Fruit fly (Drosophila melanogaster) whole organism, embryonic: ENCODE data around the gene Ugt35A1.

Experiments used
- Antp ChIP-seq: fragments of 200-800 bp; sonication (Bioruptor generic); optimal IDR thresholded peaks from 3 replicates; lab custom pipeline; 2016; ENCODE audit warnings: missing biosample characterization, missing genetic modification characterization
- Atf6 ChIP-seq: fragments of 200-800 bp; sonication (Bioruptor generic); IDR thresholded peaks from 2 replicates; pipeline ENCODE4 v1.3.6; 2022; ENCODE audit warnings: missing biosample characterization, missing genetic modification characterization
- B-H1 ChIP-seq: fragments of 200-800 bp; sonication (Bioruptor generic); IDR thresholded peaks from 3 replicates; pipeline ENCODE4 v1.3.6; 2022; ENCODE audit warnings: missing biosample characterization, missing genetic modification characterization
- CG10147 ChIP-seq: fragments of 200-800 bp; sonication (Bioruptor generic); optimal IDR thresholded peaks from 2 replicates; lab custom pipeline; 2019; ENCODE audit warnings: missing biosample characterization, mild to moderate bottlenecking, missing genetic modification characterization, moderate library complexity
- CG1024 ChIP-seq: fragments of 200-800 bp; sonication (Bioruptor generic); IDR thresholded peaks from 2 replicates; pipeline ENCODE4 v1.3.6; 2022; ENCODE audit warnings: missing biosample characterization, missing genetic modification characterization
- CG10366 ChIP-seq: fragments of 200-800 bp; sonication (Bioruptor generic); IDR thresholded peaks from 2 replicates; pipeline ENCODE4 v1.3.6; 2022; ENCODE audit warnings: missing biosample characterization, missing genetic modification characterization
- CG10979 ChIP-seq: fragments of 200-800 bp; sonication (Bioruptor generic); optimal IDR thresholded peaks from 2 replicates; lab custom pipeline; 2018; ENCODE audit warnings: missing biosample characterization, mild to moderate bottlenecking, missing genetic modification characterization, moderate library complexity
- CG11398 ChIP-seq: fragments of 200-800 bp; sonication (Bioruptor generic); optimal IDR thresholded peaks from 2 replicates; lab custom pipeline; 2016; ENCODE audit warnings: missing biosample characterization, missing genetic modification characterization
- CG12071 ChIP-seq: fragments of 200-800 bp; sonication (Bioruptor generic); optimal IDR thresholded peaks from 3 replicates; lab custom pipeline; 2018; ENCODE audit warnings: missing biosample characterization, mild to moderate bottlenecking, missing genetic modification characterization
- CG12219 ChIP-seq: fragments of 200-800 bp; sonication (Bioruptor generic); optimal IDR thresholded peaks from 3 replicates; lab custom pipeline; 2018; ENCODE audit warnings: missing biosample characterization, mild to moderate bottlenecking, missing genetic modification characterization
- CG12236 ChIP-seq: fragments of 200-800 bp; sonication (Bioruptor generic); optimal IDR thresholded peaks from 2 replicates; lab custom pipeline; 2016; ENCODE audit warnings: missing biosample characterization, missing genetic modification characterization
- CG12942 ChIP-seq: fragments of 200-800 bp; sonication (Bioruptor generic); optimal IDR thresholded peaks from 3 replicates; lab custom pipeline; 2016; ENCODE audit warnings: missing biosample characterization, missing genetic modification characterization
- CG13123 ChIP-seq: fragments of 200-800 bp; sonication (Bioruptor generic); optimal IDR thresholded peaks from 2 replicates; lab custom pipeline; 2016; ENCODE audit warnings: missing biosample characterization, missing genetic modification characterization
- CG14710 ChIP-seq: fragments of 200-800 bp; sonication (Bioruptor generic); optimal IDR thresholded peaks from 3 replicates; lab custom pipeline; 2019; ENCODE audit warnings: missing biosample characterization, mild to moderate bottlenecking, missing genetic modification characterization, moderate library complexity
- CG15073 ChIP-seq: fragments of 200-800 bp; sonication (Bioruptor generic); optimal IDR thresholded peaks from 2 replicates; lab custom pipeline; 2016; ENCODE audit warnings: missing biosample characterization, missing genetic modification characterization
- CG16779 ChIP-seq: fragments of 200-800 bp; sonication (Bioruptor generic); IDR thresholded peaks from 2 replicates; pipeline ENCODE4 v1.3.6; 2022; ENCODE audit warnings: missing biosample characterization, missing genetic modification characterization
- CG1792 ChIP-seq: fragments of 200-800 bp; sonication (Bioruptor generic); optimal IDR thresholded peaks from 2 replicates; lab custom pipeline; 2016; ENCODE audit warnings: missing biosample characterization, missing genetic modification characterization
- CG33213 ChIP-seq: fragments of 200-800 bp; sonication (Bioruptor generic); optimal IDR thresholded peaks from 3 replicates; lab custom pipeline; 2016; ENCODE audit warnings: missing biosample characterization, missing genetic modification characterization
- CG3407 ChIP-seq: fragments of 200-800 bp; sonication (Bioruptor generic); optimal IDR thresholded peaks from 2 replicates; lab custom pipeline; 2018; ENCODE audit warnings: missing biosample characterization, mild to moderate bottlenecking, missing genetic modification characterization
- CG43689 ChIP-seq: fragments of 200-800 bp; sonication (Bioruptor generic); IDR thresholded peaks from 2 replicates; pipeline ENCODE4 v1.3.6; 2022; ENCODE audit warnings: missing biosample characterization, missing genetic modification characterization
- CG7987 ChIP-seq: fragments of 200-800 bp; sonication (Bioruptor generic); optimal IDR thresholded peaks from 2 replicates; lab custom pipeline; 2018; ENCODE audit warnings: missing biosample characterization, mild to moderate bottlenecking, missing genetic modification characterization, moderate library complexity
- CG8478 ChIP-seq: fragments of >200 bp; optimal IDR thresholded peaks from 2 replicates; lab custom pipeline; 2018
- CG9437 ChIP-seq: fragments of 200-800 bp; sonication (Bioruptor generic); optimal IDR thresholded peaks from 2 replicates; lab custom pipeline; 2018; ENCODE audit warnings: missing biosample characterization, mild to moderate bottlenecking, missing genetic modification characterization
- CG9727 ChIP-seq: fragments of 200-800 bp; sonication (Bioruptor generic); optimal IDR thresholded peaks from 3 replicates; lab custom pipeline; 2017; ENCODE audit warnings: missing biosample characterization, mild to moderate bottlenecking, missing genetic modification characterization
- D19A ChIP-seq: fragments of 200-800 bp; optimal IDR thresholded peaks from 3 replicates; lab custom pipeline; 2019; ENCODE audit warnings: missing biosample characterization, mild to moderate bottlenecking, missing genetic modification characterization, moderate library complexity
- Dip3 ChIP-seq: fragments of 200-800 bp; sonication (Bioruptor generic); optimal IDR thresholded peaks from 3 replicates; lab custom pipeline; 2016; ENCODE audit warnings: missing biosample characterization, missing genetic modification characterization
- Doc3 ChIP-seq: fragments of 200-800 bp; sonication (Bioruptor generic); IDR thresholded peaks from 3 replicates; pipeline ENCODE4 v1.3.6; 2022; ENCODE audit warnings: missing biosample characterization, missing genetic modification characterization; ENCODE audit not compliant: partially characterized antibody
- Elba2 ChIP-seq: fragments of 200-800 bp; sonication (Bioruptor generic); optimal IDR thresholded peaks from 3 replicates; lab custom pipeline; 2016; ENCODE audit warnings: missing biosample characterization, missing genetic modification characterization
- Ets65A ChIP-seq: fragments of 200-800 bp; sonication (Bioruptor generic); peaks from one replicate; lab custom pipeline; 2016; ENCODE audit warnings: missing biosample characterization, missing genetic modification characterization
- Hr78 ChIP-seq, 2 experiments: fragments of 200-800 bp in 1 of 2; fragments of >200 bp in 1 of 2; sonication (Bioruptor generic) in 1 of 2; optimal IDR thresholded peaks; 2 replicates each; lab custom pipeline; 2017 to 2019; ENCODE audit warnings: missing biosample characterization in 2 of 2, missing genetic modification characterization in 2 of 2, mild to moderate bottlenecking in 1 of 2, moderate library complexity in 1 of 2
- Myb ChIP-seq: fragments of 200-800 bp; sonication (Bioruptor generic); optimal IDR thresholded peaks from 2 replicates; lab custom pipeline; 2016; ENCODE audit warnings: missing biosample characterization, missing genetic modification characterization
- Sin3A ChIP-seq: fragments of >200 bp; optimal IDR thresholded peaks from 2 replicates; lab custom pipeline; 2018
- Sry-β ChIP-seq: fragments of 200-800 bp; sonication (Bioruptor generic); optimal IDR thresholded peaks from 2 replicates; lab custom pipeline; 2018; ENCODE audit warnings: missing biosample characterization, mild to moderate bottlenecking, missing genetic modification characterization, moderate library complexity
- al ChIP-seq: fragments of 200-800 bp; sonication (Bioruptor generic); IDR thresholded peaks from 2 replicates; pipeline ENCODE4 v1.3.6; 2022; ENCODE audit warnings: missing biosample characterization, missing genetic modification characterization
- br ChIP-seq: fragments of >200 bp; optimal IDR thresholded peaks from 2 replicates; lab custom pipeline; 2017
- btn ChIP-seq: fragments of 200-800 bp; sonication (Bioruptor generic); optimal IDR thresholded peaks from 2 replicates; lab custom pipeline; 2016; ENCODE audit warnings: missing biosample characterization, missing genetic modification characterization
- chif ChIP-seq, 2 experiments: fragments of 200-800 bp; sonication (Bioruptor generic); optimal IDR thresholded peaks; 3 replicates each; lab custom pipeline; 2016; ENCODE audit warnings: missing biosample characterization in 2 of 2, missing genetic modification characterization in 2 of 2
- croc ChIP-seq: fragments of 200-800 bp; sonication (Bioruptor generic); conservative IDR thresholded peaks from 3 replicates; pipeline ENCODE4 v1.3.6; 2022; ENCODE audit warnings: missing biosample characterization, missing genetic modification characterization
- ewg ChIP-seq: fragments of 200-800 bp; sonication (Bioruptor generic); optimal IDR thresholded peaks from 3 replicates; lab custom pipeline; 2017; ENCODE audit warnings: mild to moderate bottlenecking, missing biosample characterization, missing genetic modification reagents, missing genetic modification characterization
- fd3F ChIP-seq: fragments of 200-800 bp; sonication (Bioruptor generic); optimal IDR thresholded peaks from 2 replicates; lab custom pipeline; 2018; ENCODE audit warnings: missing biosample characterization, mild to moderate bottlenecking, missing genetic modification characterization, moderate library complexity
- fru ChIP-seq: fragments of >200 bp; optimal IDR thresholded peaks from 2 replicates; lab custom pipeline; 2017
- gem ChIP-seq: fragments of 200-800 bp; sonication (Bioruptor generic); optimal IDR thresholded peaks from 2 replicates; lab custom pipeline; 2019; ENCODE audit warnings: missing biosample characterization, mild to moderate bottlenecking, missing genetic modification characterization, moderate library complexity
- ham ChIP-seq: fragments of 200-800 bp; sonication (Bioruptor generic); IDR thresholded peaks from 2 replicates; pipeline ENCODE4 v1.3.6; 2022; ENCODE audit warnings: missing biosample characterization, missing genetic modification characterization
- hbn ChIP-seq: fragments of 200-800 bp; sonication (Bioruptor generic); IDR thresholded peaks from 2 replicates; pipeline ENCODE4 v1.3.6; 2022; ENCODE audit warnings: missing biosample characterization, missing genetic modification characterization; ENCODE audit not compliant: partially characterized antibody
- jigr1 ChIP-seq: fragments of 200-800 bp; sonication (Bioruptor generic); IDR thresholded peaks from 3 replicates; pipeline ENCODE4 v1.3.6; 2022; ENCODE audit warnings: missing biosample characterization, missing genetic modification characterization
- lmd ChIP-seq: fragments of 200-800 bp; sonication (Bioruptor generic); IDR thresholded peaks from 2 replicates; pipeline ENCODE4 v1.3.6; 2022; ENCODE audit warnings: missing biosample characterization, missing genetic modification characterization
- pb ChIP-seq: fragments of 200-800 bp; sonication (Bioruptor generic); optimal IDR thresholded peaks from 3 replicates; lab custom pipeline; 2016; ENCODE audit warnings: missing biosample characterization, missing genetic modification characterization
- pum ChIP-seq: fragments of 200-800 bp; sonication (Bioruptor generic); optimal IDR thresholded peaks from 2 replicates; lab custom pipeline; 2016; ENCODE audit warnings: missing biosample characterization, missing genetic modification characterization
- row ChIP-seq: fragments of 200-800 bp; sonication (Bioruptor generic); IDR thresholded peaks from 3 replicates; pipeline ENCODE4 v1.3.6; 2022; ENCODE audit warnings: missing biosample characterization, missing genetic modification characterization
- sug ChIP-seq: fragments of 200-800 bp; optimal IDR thresholded peaks from 2 replicates; lab custom pipeline; 2019; ENCODE audit warnings: missing biosample characterization, mild to moderate bottlenecking, missing genetic modification characterization, moderate library complexity
- ttk ChIP-seq: fragments of 200-800 bp; sonication (Bioruptor generic); IDR thresholded peaks from 2 replicates; pipeline ENCODE4 v2.1.2; 2022; ENCODE audit warnings: missing biosample characterization, missing genetic modification characterization
- unc-4 ChIP-seq: fragments of 200-800 bp; sonication (Bioruptor generic); IDR thresholded peaks from 2 replicates; pipeline ENCODE4 v1.3.6; 2022; ENCODE audit warnings: missing biosample characterization, missing genetic modification characterization; ENCODE audit not compliant: partially characterized antibody
- yki ChIP-seq: fragments of >200 bp; optimal IDR thresholded peaks from 3 replicates; lab custom pipeline; 2018

Ugt35A1 gene

DNA sequence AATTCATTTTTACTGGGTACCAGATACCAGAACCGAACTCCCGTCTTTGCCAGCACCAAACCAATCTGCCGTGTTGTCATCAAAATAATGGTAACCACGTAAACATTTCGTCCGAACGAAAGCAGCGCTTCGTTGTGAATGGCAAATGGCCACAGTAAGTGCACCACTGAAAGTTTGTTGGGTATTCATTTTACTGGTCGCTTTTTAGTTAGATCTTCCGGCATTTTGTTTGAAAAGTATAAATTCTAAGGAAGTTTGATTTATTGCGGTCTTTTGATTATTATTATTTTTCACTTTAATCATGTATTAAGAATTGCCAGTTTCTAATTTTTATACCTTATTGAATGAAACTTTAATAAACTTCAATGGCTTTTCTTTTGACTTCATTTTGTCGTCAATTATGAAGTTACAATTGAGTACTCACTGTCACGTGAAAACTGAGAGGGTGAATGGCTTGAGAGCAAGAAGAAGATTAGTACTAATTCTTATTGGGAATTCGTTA is 42.0 kb upstream of the Ugt35A1 start, which contains the start of gene ZnT86D (continued):
- TF ChIP-seq fd3F (GFP tag; lab: Kevin White, UChicago) (peak; percentile 35), B-H1 (GFP tag; lab: Robert Waterston, UW) (no peak), CG12236 (GFP tag; lab: Kevin White, UChicago) (no peak), Antp (peak; percentile 49), btn (GFP tag; lab: Kevin White, UChicago) (no peak), unc-4 (GFP tag; lab: Robert Waterston, UW) (peak; percentile 43; the same call in 1 of the 2 replicates), CG8478 (lab: Kevin White, UChicago) (no peak), Myb (GFP tag; lab: Kevin White, UChicago) (peak; percentile 38), CG10979 (tag; lab: Kevin White, UChicago) (peak; percentile 48), Hr78 (GFP tag; optimal IDR thresholded peaks at IDR 0.05; lab: Kevin White, UChicago) (no peak), br (lab: Kevin White, UChicago) (no peak), CG3407 (GFP tag; lab: Kevin White, UChicago) (no peak), Ets65A (GFP tag; lab: Kevin White, UChicago) (peak; percentile 97), ttk (no peak), Atf6 (GFP tag; lab: Robert Waterston, UW) (no peak; the same call in 1 of the 2 replicates), al (GFP tag; lab: Robert Waterston, UW) (peak; percentile 58; the same call in 1 of the 2 replicates), sug (tag; lab: Kevin White, UChicago) (peak; percentile 80), CG9727 (GFP tag; lab: Kevin White, UChicago) (peak; percentile 55), CG13123 (GFP tag; lab: Kevin White, UChicago) (peak; percentile 17), CG10147 (GFP tag; lab: Kevin White, UChicago) (peak; percentile 79), Sry-β (peak; percentile 71), CG9437 (peak; percentile 60), CG15073 (GFP tag; lab: Kevin White, UChicago) (no peak), CG12942 (no peak), CG12219 (GFP tag; lab: Kevin White, UChicago) (no peak), Elba2 (GFP tag; lab: Kevin White, UChicago) (peak; percentile 75), CG12071 (GFP tag; lab: Kevin White, UChicago) (no peak), ham (GFP tag; lab: Robert Waterston, UW) (no peak), jigr1 (no peak), CG11398 (GFP tag; lab: Kevin White, UChicago) (peak; percentile 2), pum (GFP tag; lab: Kevin White, UChicago) (peak; percentile 41), chif (GFP tag; optimal IDR thresholded peaks at IDR 0.05; lab: Kevin White, UChicago) (peak; percentile 12 to 43), CG1792 (GFP tag; lab: Kevin White, UChicago) (peak; percentile 45), fru (lab: Kevin White, UChicago) (no peak), Sin3A (lab: Kevin White, UChicago) (peak; percentile 28), yki (lab: Kevin White, UChicago) (no peak), lmd (GFP tag; lab: Robert Waterston, UW) (peak; percentile 56; the same call in 1 of the 2 replicates), CG10366 (GFP tag; lab: Robert Waterston, UW) (peak; percentile 30; the same call in 1 of the 2 replicates), CG16779 (GFP tag; lab: Robert Waterston, UW) (no peak), CG14710 (tag; lab: Kevin White, UChicago) (peak; percentile 86), gem (tag; lab: Kevin White, UChicago) (peak; percentile 78), CG33213 (GFP tag; lab: Kevin White, UChicago) (no peak), pb (GFP tag; lab: Kevin White, UChicago) (peak; percentile 48), CG43689 (GFP tag; lab: Robert Waterston, UW) (no peak), D19A (tag; lab: Kevin White, UChicago) (peak; percentile 60), ewg (GFP tag; lab: Kevin White, UChicago) (peak; percentile 10), CG7987 (GFP tag; lab: Kevin White, UChicago) (peak; percentile 4), Doc3 (GFP tag; lab: Robert Waterston, UW) (no peak), Dip3 (GFP tag; lab: Kevin White, UChicago) (peak; percentile 44), croc (GFP tag; lab: Robert Waterston, UW) (0 out of 3 replicates have a peak, but pooled peaks have one; percentile 33), row (GFP tag; lab: Robert Waterston, UW) (peak; percentile 98), hbn (no peak), CG1024 (GFP tag; lab: Robert Waterston, UW) (no peak)
